Fruit fly (Drosophila melanogaster) whole organism, embryonic: ENCODE data around the gene CG7058.

ENCODE experiments used
- Aef1 ChIP-seq: fragments of 200-800 bp; sonication (Bioruptor generic); IDR thresholded peaks from 3 replicates; pipeline ENCODE4 v1.3.6; 2022; ENCODE audit warnings: missing biosample characterization, missing genetic modification characterization
- Atf3 ChIP-seq: fragments of 200-800 bp; sonication (Bioruptor generic); optimal IDR thresholded peaks from 3 replicates; lab custom pipeline; 2016; ENCODE audit warnings: missing biosample characterization, missing genetic modification characterization
- Bgb ChIP-seq: fragments of 200-800 bp; sonication (Bioruptor generic); IDR thresholded peaks from 2 replicates; pipeline ENCODE4 v1.3.6; 2022; ENCODE audit warnings: missing biosample characterization, missing genetic modification characterization; ENCODE audit not compliant: partially characterized antibody
- CG10267 ChIP-seq: fragments of 200-800 bp; sonication (Bioruptor generic); optimal IDR thresholded peaks from 2 replicates; lab custom pipeline; 2018; ENCODE audit warnings: missing biosample characterization, mild to moderate bottlenecking, missing genetic modification characterization, moderate library complexity
- CG11398 ChIP-seq: fragments of 200-800 bp; sonication (Bioruptor generic); optimal IDR thresholded peaks from 2 replicates; lab custom pipeline; 2016; ENCODE audit warnings: missing biosample characterization, missing genetic modification characterization
- CG12391 ChIP-seq: fragments of 200-800 bp; sonication (Bioruptor generic); optimal IDR thresholded peaks from 3 replicates; lab custom pipeline; 2018; ENCODE audit warnings: missing biosample characterization, mild to moderate bottlenecking, missing genetic modification characterization, moderate library complexity
- CG13123 ChIP-seq: fragments of 200-800 bp; sonication (Bioruptor generic); optimal IDR thresholded peaks from 2 replicates; lab custom pipeline; 2016; ENCODE audit warnings: missing biosample characterization, missing genetic modification characterization
- CG15479 ChIP-seq: fragments of 200-800 bp; sonication (Bioruptor generic); optimal IDR thresholded peaks from 3 replicates; lab custom pipeline; 2019; ENCODE audit warnings: missing biosample characterization, mild to moderate bottlenecking, missing genetic modification characterization, moderate library complexity
- CG15696 ChIP-seq: fragments of 200-800 bp; sonication (Bioruptor generic); optimal IDR thresholded peaks from 2 replicates; lab custom pipeline; 2019; ENCODE audit warnings: missing biosample characterization, mild to moderate bottlenecking, missing genetic modification characterization, moderate library complexity
- CG16813 ChIP-seq: fragments of 200-800 bp; sonication (Bioruptor generic); IDR thresholded peaks from 3 replicates; pipeline ENCODE4 v1.3.6; 2022; ENCODE audit warnings: missing biosample characterization, missing genetic modification characterization; ENCODE audit not compliant: partially characterized antibody
- CG17186 ChIP-seq: fragments of 200-800 bp; sonication (Bioruptor generic); optimal IDR thresholded peaks from 3 replicates; lab custom pipeline; 2017; ENCODE audit warnings: missing biosample characterization, missing genetic modification reagents, missing genetic modification characterization
- CG18262 ChIP-seq: fragments of 200-800 bp; optimal IDR thresholded peaks from 3 replicates; lab custom pipeline; 2019; ENCODE audit warnings: missing biosample characterization, mild to moderate bottlenecking, missing genetic modification characterization, moderate library complexity
- CG6254 ChIP-seq: fragments of 200-800 bp; sonication (Bioruptor generic); optimal IDR thresholded peaks from 3 replicates; lab custom pipeline; 2017; ENCODE audit warnings: mild to moderate bottlenecking, missing biosample characterization, missing genetic modification reagents, missing genetic modification characterization
- CG8290 ChIP-seq, 3 experiments: fragments of 200-800 bp; sonication (Bioruptor generic); optimal IDR thresholded peaks; 2 replicates each; lab custom pipeline; 2016 to 2019; ENCODE audit warnings: missing biosample characterization in 3 of 3, missing genetic modification characterization in 3 of 3, mild to moderate bottlenecking in 2 of 3, moderate library complexity in 1 of 3
- CG8388 ChIP-seq: fragments of 200-800 bp; sonication (Bioruptor generic); optimal IDR thresholded peaks from 2 replicates; lab custom pipeline; 2019; ENCODE audit warnings: missing biosample characterization, mild to moderate bottlenecking, missing genetic modification characterization, moderate library complexity
- CG8765 ChIP-seq: fragments of 200-800 bp; sonication (Bioruptor generic); IDR thresholded peaks from 2 replicates; pipeline ENCODE4 v1.3.6; 2022; ENCODE audit warnings: missing biosample characterization, missing genetic modification characterization
- CG9437 ChIP-seq: fragments of 200-800 bp; sonication (Bioruptor generic); optimal IDR thresholded peaks from 2 replicates; lab custom pipeline; 2018; ENCODE audit warnings: missing biosample characterization, mild to moderate bottlenecking, missing genetic modification characterization
- CTCF ChIP-seq: fragments of 200-800 bp; sonication (Bioruptor generic); optimal IDR thresholded peaks from 2 replicates; lab custom pipeline; 2017; ENCODE audit warnings: missing biosample characterization, mild to moderate bottlenecking, missing genetic modification characterization, moderate library complexity
- Deaf1 ChIP-seq: fragments of 200-800 bp; optimal IDR thresholded peaks from 3 replicates; lab custom pipeline; 2019; ENCODE audit warnings: missing biosample characterization, mild to moderate bottlenecking, missing genetic modification characterization, moderate library complexity
- Dek ChIP-seq: fragments of 200-800 bp; sonication (Bioruptor generic); optimal IDR thresholded peaks from 3 replicates; lab custom pipeline; 2019; ENCODE audit warnings: missing biosample characterization, mild to moderate bottlenecking, missing genetic modification characterization, moderate library complexity
- Dp ChIP-seq: fragments of 200-800 bp; sonication (Bioruptor generic); optimal IDR thresholded peaks from 2 replicates; lab custom pipeline; 2018; ENCODE audit warnings: missing biosample characterization, mild to moderate bottlenecking, missing genetic modification characterization, moderate library complexity
- Eip74EF ChIP-seq, 2 experiments: fragments of 200-800 bp in 1 of 2; fragments of >200 bp in 1 of 2; sonication (Bioruptor generic) in 1 of 2; optimal IDR thresholded peaks; 2 replicates each; lab custom pipeline; 2017 to 2019; ENCODE audit warnings: missing biosample characterization in 2 of 2, missing genetic modification characterization in 2 of 2, mild to moderate bottlenecking in 1 of 2, moderate library complexity in 1 of 2
- Ets97D ChIP-seq: fragments of 200-800 bp; sonication (Bioruptor generic); optimal IDR thresholded peaks from 3 replicates; lab custom pipeline; 2016; ENCODE audit warnings: missing biosample characterization, missing genetic modification characterization
- H2.0 ChIP-seq: fragments of 200-800 bp; sonication (Bioruptor generic); IDR thresholded peaks from 2 replicates; pipeline ENCODE4 v1.3.6; 2022; ENCODE audit warnings: missing biosample characterization, missing genetic modification characterization
- HmgD ChIP-seq: fragments of 200-800 bp; sonication (Bioruptor generic); optimal IDR thresholded peaks from 3 replicates; lab custom pipeline; 2016; ENCODE audit warnings: missing biosample characterization, missing genetic modification characterization
- Hmx ChIP-seq: fragments of 200-800 bp; sonication (Bioruptor generic); optimal IDR thresholded peaks from 2 replicates; lab custom pipeline; 2016; ENCODE audit warnings: missing biosample characterization, missing genetic modification characterization
- Meics ChIP-seq: fragments of 200-800 bp; sonication (Bioruptor generic); optimal IDR thresholded peaks from 2 replicates; lab custom pipeline; 2017; ENCODE audit warnings: missing biosample characterization, mild to moderate bottlenecking, missing genetic modification characterization
- Rfx ChIP-seq: fragments of 200-800 bp; sonication (Bioruptor generic); IDR thresholded peaks from 2 replicates; pipeline ENCODE4 v1.3.6; 2022; ENCODE audit warnings: missing biosample characterization, missing genetic modification characterization
- Vsx1 ChIP-seq: fragments of 200-800 bp; sonication (Bioruptor generic); optimal IDR thresholded peaks from 2 replicates; lab custom pipeline; 2017; ENCODE audit warnings: missing biosample characterization, mild to moderate bottlenecking, missing genetic modification characterization, missing genetic modification reagents
- ci ChIP-seq: fragments of 200-800 bp; sonication (Bioruptor generic); IDR thresholded peaks from 3 replicates; pipeline ENCODE4 v1.3.6; 2022; ENCODE audit warnings: missing biosample characterization, missing genetic modification characterization
- crol ChIP-seq: fragments of 200-800 bp; sonication (Bioruptor generic); IDR thresholded peaks from 2 replicates; pipeline ENCODE4 v1.3.6; 2022; ENCODE audit warnings: missing biosample characterization, missing genetic modification characterization
- crp ChIP-seq, 2 experiments: fragments of 200-800 bp; sonication (Bioruptor generic); optimal IDR thresholded peaks; 2 replicates in 1 of 2; 3 replicates in 1 of 2; lab custom pipeline; 2017; ENCODE audit warnings: missing biosample characterization in 2 of 2, missing genetic modification characterization in 2 of 2, mild to moderate bottlenecking in 1 of 2, moderate library complexity in 1 of 2
- cwo ChIP-seq: fragments of 200-800 bp; sonication (Bioruptor generic); optimal IDR thresholded peaks from 3 replicates; lab custom pipeline; 2017; ENCODE audit warnings: missing biosample characterization, missing genetic modification characterization, mild to moderate bottlenecking, moderate library complexity, missing genetic modification reagents
- dan ChIP-seq: fragments of 200-800 bp; sonication (Bioruptor generic); IDR thresholded peaks from 2 replicates; pipeline ENCODE4 v1.3.6; 2022; ENCODE audit warnings: missing biosample characterization, missing genetic modification characterization
- danr ChIP-seq: fragments of 200-800 bp; sonication (Bioruptor generic); IDR thresholded peaks from 2 replicates; pipeline ENCODE4 v1.3.6; 2022; ENCODE audit warnings: missing biosample characterization, missing genetic modification characterization
- disco-r ChIP-seq: fragments of 200-800 bp; sonication (Bioruptor generic); optimal IDR thresholded peaks from 2 replicates; lab custom pipeline; 2016; ENCODE audit warnings: missing biosample characterization, missing genetic modification characterization
- gcm ChIP-seq: fragments of 200-800 bp; sonication (Bioruptor generic); optimal IDR thresholded peaks from 2 replicates; lab custom pipeline; 2019; ENCODE audit warnings: missing biosample characterization, mild to moderate bottlenecking, missing genetic modification characterization, moderate library complexity
- gfzf ChIP-seq: fragments of 200-800 bp; sonication (Bioruptor generic); optimal IDR thresholded peaks from 2 replicates; lab custom pipeline; 2016; ENCODE audit warnings: missing biosample characterization, mild to moderate bottlenecking, missing genetic modification characterization, moderate library complexity
- hth ChIP-seq: fragments of >200 bp; optimal IDR thresholded peaks from 2 replicates; lab custom pipeline; 2017; ENCODE audit warnings: inconsistent platforms
- kni ChIP-seq: fragments of 200-800 bp; sonication (Bioruptor generic); optimal IDR thresholded peaks from 3 replicates; lab custom pipeline; 2017; ENCODE audit warnings: mild to moderate bottlenecking, missing biosample characterization, missing genetic modification reagents, missing genetic modification characterization
- lola ChIP-seq, 3 experiments: fragments of >200 bp in 2 of 3; fragments of 200-800 bp in 1 of 3; sonication (Bioruptor generic) in 1 of 3; optimal IDR thresholded peaks; 2 replicates each; lab custom pipeline; 2017 to 2019; ENCODE audit warnings: missing biosample characterization in 3 of 3, missing genetic modification characterization in 3 of 3, mild to moderate bottlenecking in 1 of 3, moderate library complexity in 1 of 3
- mam ChIP-seq: fragments of 200-800 bp; sonication (Bioruptor generic); optimal IDR thresholded peaks from 3 replicates; lab custom pipeline; 2016; ENCODE audit warnings: missing biosample characterization, missing genetic modification characterization
- mld ChIP-seq: fragments of 200-800 bp; sonication (Bioruptor generic); IDR thresholded peaks from 3 replicates; pipeline ENCODE4 v1.3.6; 2022; ENCODE audit warnings: missing biosample characterization, missing genetic modification characterization; ENCODE audit not compliant: partially characterized antibody
- pan ChIP-seq, 4 experiments: fragments of >200 bp in 3 of 4; fragments of 200-800 bp in 1 of 4; sonication (Bioruptor generic) in 1 of 4; optimal IDR thresholded peaks in 3 of 4; IDR thresholded peaks in 1 of 4; 2 replicates each; pipeline versions ENCODE4 v1.3.6 to Lab custom; 2017 to 2022; ENCODE audit warnings: missing biosample characterization in 2 of 4, missing genetic modification characterization in 2 of 4, mixed read lengths in 1 of 4
- sens ChIP-seq: fragments of 200-800 bp; sonication (Bioruptor generic); peaks from one replicate; lab custom pipeline; 2016; ENCODE audit warnings: missing biosample characterization, missing genetic modification characterization
- sug ChIP-seq: fragments of 200-800 bp; optimal IDR thresholded peaks from 2 replicates; lab custom pipeline; 2019; ENCODE audit warnings: missing biosample characterization, mild to moderate bottlenecking, missing genetic modification characterization, moderate library complexity
- tin ChIP-seq: fragments of 200-800 bp; sonication (Bioruptor generic); optimal IDR thresholded peaks from 3 replicates; lab custom pipeline; 2016; ENCODE audit warnings: missing biosample characterization, missing genetic modification characterization
- toy ChIP-seq: fragments of 200-800 bp; sonication (Bioruptor generic); IDR thresholded peaks from 2 replicates; pipeline ENCODE4 v1.3.6; 2022; ENCODE audit warnings: missing biosample characterization, missing genetic modification characterization
- usp ChIP-seq: fragments of >200 bp; optimal IDR thresholded peaks from 2 replicates; lab custom pipeline; 2017; ENCODE audit warnings: missing biosample characterization, missing genetic modification characterization

CG7058 gene

DNA sequence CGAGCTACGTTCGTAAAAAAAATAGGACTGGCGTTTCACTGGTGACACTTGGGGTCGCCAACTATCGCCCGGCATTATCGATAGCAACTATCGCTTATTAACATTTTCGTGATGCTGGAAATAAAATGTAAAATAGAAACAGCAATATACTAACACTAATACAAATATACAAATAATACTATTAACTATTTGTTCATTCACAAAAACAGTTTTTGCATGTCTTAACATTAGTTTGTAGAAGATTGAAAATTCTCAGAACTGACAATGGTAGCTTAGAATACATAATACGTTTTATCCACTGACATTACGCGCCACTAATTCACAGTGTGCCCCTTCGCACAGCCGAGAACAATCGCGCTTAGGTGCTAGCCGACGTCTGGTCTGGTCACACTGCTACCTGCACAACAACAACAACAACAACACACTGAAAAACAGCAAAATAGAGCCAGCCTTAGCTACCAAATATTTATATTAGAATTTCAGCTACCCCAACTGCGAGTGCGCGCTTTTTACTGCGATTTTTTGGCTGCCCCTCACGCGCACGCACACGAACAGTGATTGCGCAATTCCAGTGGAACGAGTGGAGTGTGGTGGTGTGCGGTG lies 18.2 kb upstream of the CG7058 start, which contains the start of the genes CG6961 and S6KL (continued):
- TF ChIP-seq Dek (tag; lab: Kevin White, UChicago) (no peak), Eip74EF (GFP tag; optimal IDR thresholded peaks at IDR 0.05; lab: Kevin White, UChicago) (peak in 1 of 2 experiments; percentile 78), CG10267 (peak; percentile 31), toy (GFP tag; lab: Robert Waterston, UW) (no peak), Atf3 (GFP tag; lab: Kevin White, UChicago) (no peak), gfzf (GFP tag; lab: Kevin White, UChicago) (peak; percentile 78), gcm (no peak), CG11398 (GFP tag; lab: Kevin White, UChicago) (no peak), sens (no peak), CG12391 (peak; percentile 34), danr (GFP tag; lab: Robert Waterston, UW) (no peak), pan (optimal IDR thresholded peaks at IDR 0.05; lab: Kevin White, UChicago) (no peak), pan (GFP tag; optimal IDR thresholded peaks at IDR 0.05 in 1 of 2, IDR thresholded peaks at IDR 0.05 in 1 of 2) (no peak), Vsx1 (GFP tag; lab: Kevin White, UChicago) (no peak), mld (GFP tag; lab: Robert Waterston, UW) (peak; percentile 54; the same call in 1 of the 3 replicates), CG18262 (no peak), Aef1 (GFP tag; lab: Robert Waterston, UW) (peak; percentile 40; the same call in 2 of the 3 replicates), HmgD (no peak), ci (GFP tag; lab: Robert Waterston, UW) (no peak), crol (GFP tag; lab: Robert Waterston, UW) (0 out of 2 replicates have a peak, but pooled peaks have one; percentile 8), usp (GFP tag; lab: Kevin White, UChicago) (no peak), Deaf1 (tag; lab: Kevin White, UChicago) (peak; percentile 21), hth (lab: Kevin White, UChicago) (no peak), CG15696 (no peak), mam (GFP tag; lab: Kevin White, UChicago) (no peak), cwo (GFP tag; lab: Kevin White, UChicago) (no peak), CG13123 (GFP tag; lab: Kevin White, UChicago) (no peak), kni (no peak), CG8765 (no peak), Meics (GFP tag; lab: Kevin White, UChicago) (no peak), Hmx (GFP tag; lab: Kevin White, UChicago) (no peak), CG15479 (GFP tag; lab: Kevin White, UChicago) (peak; percentile 1), Bgb (GFP tag; lab: Robert Waterston, UW) (peak; percentile 69), crp (GFP tag; optimal IDR thresholded peaks at IDR 0.05; lab: Kevin White, UChicago) (no peak), Rfx (GFP tag; lab: Robert Waterston, UW) (peak; percentile 14; the same call in 1 of the 2 replicates), Ets97D (peak; percentile 38), dan (GFP tag; lab: Robert Waterston, UW) (no peak), CTCF (GFP tag; lab: Kevin White, UChicago) (no peak), CG8388 (GFP tag; lab: Kevin White, UChicago) (no peak), lola (GFP tag; optimal IDR thresholded peaks at IDR 0.05; lab: Kevin White, UChicago) (peak in 2 of 3 experiments; percentile 13 to 88), CG6254 (GFP tag; lab: Kevin White, UChicago) (no peak), sug (tag; lab: Kevin White, UChicago) (peak; percentile 2), tin (GFP tag; lab: Kevin White, UChicago) (no peak), CG16813 (GFP tag; lab: Robert Waterston, UW) (peak; percentile 87), CG9437 (GFP tag; lab: Kevin White, UChicago) (no peak), Dp (GFP tag; lab: Kevin White, UChicago) (peak; percentile 39), CG17186 (peak; percentile 62), disco-r (no peak), H2.0 (no peak), CG8290 (GFP tag; optimal IDR thresholded peaks at IDR 0.05; lab: Kevin White, UChicago) (no peak), CG8290 (tag; optimal IDR thresholded peaks at IDR 0.05; lab: Kevin White, UChicago) (peak in 1 of 2 experiments; percentile 1)
